Worm (Caenorhabditis elegans) whole organism, midembryonic: ENCODE measurements around the gene F58D2.4.

Experiments
- cog-1 ChIP-seq: sonication (generic microtip); optimal IDR thresholded peaks from 2 replicates; lab custom pipeline; 2016; ENCODE audit warnings: missing genetic modification characterization, missing compliant biosample characterization
- flt-1 ChIP-seq: fragments of 200-800 bp; sonication (Bioruptor generic); IDR thresholded peaks from 2 replicates; pipeline ENCODE4 v1.3.6; 2022; ENCODE audit warnings: missing genetic modification characterization, missing compliant biosample characterization
- med-1 ChIP-seq: sonication (generic microtip); optimal IDR thresholded peaks from 2 replicates; lab custom pipeline; 2017; ENCODE audit warnings: missing genetic modification characterization, mild to moderate bottlenecking, missing compliant biosample characterization, antibody characterized with exemption, missing genetic modification reagents; ENCODE audit not compliant: insufficient read depth
- ref-1 ChIP-seq: fragments of 200-800 bp; sonication (Bioruptor generic); conservative IDR thresholded peaks from 2 replicates; pipeline ENCODE4 v1.3.6; 2022; ENCODE audit warnings: missing genetic modification reagents, missing genetic modification characterization, missing compliant biosample characterization
- tab-1 ChIP-seq: fragments of 200-800 bp; sonication (Bioruptor generic); IDR thresholded peaks from 2 replicates; pipeline ENCODE4 v1.3.6; 2022; ENCODE audit warnings: missing genetic modification characterization, missing compliant biosample characterization
- ztf-29 ChIP-seq: fragments of 200-800 bp; sonication (Bioruptor generic); IDR thresholded peaks from 2 replicates; pipeline ENCODE4 v1.3.6; 2022; ENCODE audit warnings: missing genetic modification reagents, missing genetic modification characterization, missing compliant biosample characterization

DNA sequence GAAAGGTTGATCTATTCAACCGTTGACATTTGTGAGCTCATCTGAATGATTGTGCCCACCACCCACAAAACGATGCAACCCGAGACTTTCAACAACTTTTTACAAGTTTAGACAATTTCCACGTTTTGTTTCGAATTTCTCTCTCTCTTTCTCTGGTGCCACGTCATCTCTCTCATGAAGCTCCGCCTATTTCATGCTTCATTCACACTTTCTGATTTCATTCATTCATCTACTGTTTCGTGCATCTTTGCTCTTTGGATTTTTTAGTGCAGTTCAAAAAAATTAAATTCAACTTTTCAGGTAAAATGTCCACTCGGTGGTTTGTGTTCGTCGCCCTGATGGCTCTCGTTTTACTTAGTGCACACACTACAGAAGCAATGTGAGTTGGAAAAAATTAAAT is 39.6 kb downstream of the F58D2.4 start, which contains the start of gene nlp-79:
- TF ChIP-seq flt-1, result no peak
- TF ChIP-seq ztf-29, result no peak
- no peak for TF ChIP-seq cog-1 (tag; lab: Kevin White, UChicago)
- TF ChIP-seq med-1 (GFP tag; lab: Kevin White, UChicago), result no peak
- no peak for TF ChIP-seq ref-1 (GFP tag; lab: Robert Waterston, UW)
- TF ChIP-seq tab-1 (GFP tag; lab: Robert Waterston, UW), result no peak
